Fruit fly (Drosophila melanogaster) whole organism, embryonic: Measurements from ENCODE around the gene SLC5A11.
A peak's percentile ranks its signal among the peaks of the same experiment; 100 is the strongest.

ENCODE experiments used
- Abd-B ChIP-seq: fragments of 200-800 bp; sonication (Bioruptor generic); optimal IDR thresholded peaks from 2 replicates; lab custom pipeline; 2018; ENCODE audit warnings: missing biosample characterization, mild to moderate bottlenecking, missing genetic modification characterization, moderate library complexity
- Awh ChIP-seq: fragments of 200-800 bp; sonication (Bioruptor generic); IDR thresholded peaks from 2 replicates; pipeline ENCODE4, ENCODE4 v1.3.6; 2022; ENCODE audit warnings: missing biosample characterization, missing genetic modification characterization
- B-H1 ChIP-seq: fragments of 200-800 bp; sonication (Bioruptor generic); IDR thresholded peaks from 3 replicates; pipeline ENCODE4 v1.3.6; 2022; ENCODE audit warnings: missing biosample characterization, missing genetic modification characterization
- Bdp1 ChIP-seq: fragments of 200-800 bp; sonication (Bioruptor generic); optimal IDR thresholded peaks from 3 replicates; lab custom pipeline; 2016; ENCODE audit warnings: missing biosample characterization, missing genetic modification characterization
- CG1024 ChIP-seq: fragments of 200-800 bp; sonication (Bioruptor generic); IDR thresholded peaks from 2 replicates; pipeline ENCODE4 v1.3.6; 2022; ENCODE audit warnings: missing biosample characterization, missing genetic modification characterization
- CG13894 ChIP-seq: fragments of 200-800 bp; sonication (Bioruptor generic); optimal IDR thresholded peaks from 3 replicates; lab custom pipeline; 2018; ENCODE audit warnings: missing biosample characterization, mild to moderate bottlenecking, missing genetic modification characterization, moderate library complexity
- CG14050 ChIP-seq: fragments of 200-800 bp; sonication (Bioruptor generic); IDR thresholded peaks from 3 replicates; pipeline ENCODE4 v1.3.6; 2022; ENCODE audit warnings: missing biosample characterization, missing genetic modification characterization
- CG14860 ChIP-seq: fragments of 200-800 bp; sonication (Bioruptor generic); IDR thresholded peaks from 3 replicates; pipeline ENCODE4 v1.3.6; 2022; ENCODE audit warnings: missing biosample characterization, missing genetic modification characterization; ENCODE audit not compliant: partially characterized antibody
- CG15696 ChIP-seq: fragments of 200-800 bp; sonication (Bioruptor generic); optimal IDR thresholded peaks from 2 replicates; lab custom pipeline; 2019; ENCODE audit warnings: missing biosample characterization, mild to moderate bottlenecking, missing genetic modification characterization, moderate library complexity
- CG1602 ChIP-seq: fragments of 200-800 bp; sonication (Bioruptor generic); optimal IDR thresholded peaks from 3 replicates; lab custom pipeline; 2016; ENCODE audit warnings: missing biosample characterization, missing genetic modification characterization
- CG18599 ChIP-seq: fragments of 200-800 bp; sonication (Bioruptor generic); optimal IDR thresholded peaks from 3 replicates; lab custom pipeline; 2017; ENCODE audit warnings: missing biosample characterization, missing genetic modification characterization, mild to moderate bottlenecking, moderate library complexity, missing genetic modification reagents
- CG18619 ChIP-seq: fragments of 200-800 bp; sonication (Bioruptor generic); optimal IDR thresholded peaks from 3 replicates; lab custom pipeline; 2017; ENCODE audit warnings: missing biosample characterization, mild to moderate bottlenecking, missing genetic modification characterization
- CG2875 ChIP-seq: fragments of 200-800 bp; sonication (Bioruptor generic); optimal IDR thresholded peaks from 2 replicates; lab custom pipeline; 2017; ENCODE audit warnings: missing biosample characterization, mild to moderate bottlenecking, missing genetic modification characterization, missing genetic modification reagents
- CG31388 ChIP-seq: fragments of 200-800 bp; sonication (Bioruptor generic); optimal IDR thresholded peaks from 2 replicates; lab custom pipeline; 2016; ENCODE audit warnings: missing biosample characterization, missing genetic modification characterization
- CG3281 ChIP-seq: fragments of 200-800 bp; sonication (Bioruptor generic); optimal IDR thresholded peaks from 3 replicates; lab custom pipeline; 2017; ENCODE audit warnings: missing biosample characterization, mild to moderate bottlenecking, missing genetic modification characterization
- CG34376 ChIP-seq: fragments of 200-800 bp; sonication (Bioruptor generic); optimal IDR thresholded peaks from 2 replicates; lab custom pipeline; 2018; ENCODE audit warnings: missing biosample characterization, mild to moderate bottlenecking, missing genetic modification characterization
- CG3838 ChIP-seq: fragments of 200-800 bp; sonication (Bioruptor generic); optimal IDR thresholded peaks from 3 replicates; lab custom pipeline; 2016; ENCODE audit warnings: missing biosample characterization, missing genetic modification characterization
- CG5953 ChIP-seq: fragments of 200-800 bp; sonication (Bioruptor generic); IDR thresholded peaks from 2 replicates; pipeline ENCODE4 v1.3.6; 2022; ENCODE audit warnings: missing biosample characterization, missing genetic modification characterization
- CG7556 ChIP-seq: fragments of 200-800 bp; sonication (Bioruptor generic); optimal IDR thresholded peaks from 2 replicates; lab custom pipeline; 2017; ENCODE audit warnings: missing biosample characterization, mild to moderate bottlenecking, missing genetic modification characterization
- CG9609 ChIP-seq: fragments of 200-800 bp; sonication (Bioruptor generic); optimal IDR thresholded peaks from 3 replicates; lab custom pipeline; 2016; ENCODE audit warnings: missing biosample characterization, missing genetic modification characterization
- CrebB ChIP-seq: fragments of 200-800 bp; sonication (Bioruptor generic); optimal IDR thresholded peaks from 3 replicates; lab custom pipeline; 2018; ENCODE audit warnings: missing biosample characterization, mild to moderate bottlenecking, missing genetic modification characterization
- Dad ChIP-seq: fragments of 200-800 bp; sonication (Bioruptor generic); optimal IDR thresholded peaks from 3 replicates; lab custom pipeline; 2016; ENCODE audit warnings: missing biosample characterization, missing genetic modification characterization
- Dbx ChIP-seq: fragments of 200-800 bp; sonication (Bioruptor generic); IDR thresholded peaks from 3 replicates; pipeline ENCODE4 v1.3.6; 2022; ENCODE audit warnings: missing biosample characterization, missing genetic modification characterization
- Fer1 ChIP-seq: fragments of 200-800 bp; sonication (Bioruptor generic); optimal IDR thresholded peaks from 2 replicates; lab custom pipeline; 2017; ENCODE audit warnings: missing biosample characterization, mild to moderate bottlenecking, missing genetic modification characterization
- GATAe ChIP-seq: fragments of 200-800 bp; sonication (Bioruptor generic); conservative IDR thresholded peaks from 2 replicates; pipeline ENCODE4 v1.3.6; 2022; ENCODE audit warnings: missing biosample characterization, missing genetic modification characterization
- Gsc ChIP-seq: fragments of 200-800 bp; sonication (Bioruptor generic); IDR thresholded peaks from 2 replicates; pipeline ENCODE4 v1.3.6; 2022; ENCODE audit warnings: missing biosample characterization, missing genetic modification characterization
- Hsf ChIP-seq: fragments of 200-800 bp; sonication (Bioruptor generic); optimal IDR thresholded peaks from 3 replicates; lab custom pipeline; 2016; ENCODE audit warnings: missing biosample characterization, missing genetic modification characterization
- MTF-1 ChIP-seq: fragments of 200-800 bp; sonication (Bioruptor generic); optimal IDR thresholded peaks from 2 replicates; lab custom pipeline; 2018; ENCODE audit warnings: missing biosample characterization, mild to moderate bottlenecking, missing genetic modification characterization, borderline replicate concordance
- Optix ChIP-seq: fragments of 200-800 bp; sonication (Bioruptor generic); IDR thresholded peaks from 3 replicates; pipeline ENCODE4 v1.3.6; 2022; ENCODE audit warnings: missing biosample characterization, missing genetic modification characterization
- Sox102F ChIP-seq: fragments of 200-800 bp; sonication (Bioruptor generic); optimal IDR thresholded peaks from 2 replicates; lab custom pipeline; 2018; ENCODE audit warnings: missing biosample characterization, mild to moderate bottlenecking, missing genetic modification characterization, moderate library complexity
- Spps ChIP-seq: fragments of 200-800 bp; sonication (Bioruptor generic); optimal IDR thresholded peaks from 2 replicates; lab custom pipeline; 2018; ENCODE audit warnings: missing biosample characterization, mild to moderate bottlenecking, missing genetic modification characterization
- Vsx1 ChIP-seq: fragments of 200-800 bp; sonication (Bioruptor generic); optimal IDR thresholded peaks from 2 replicates; lab custom pipeline; 2017; ENCODE audit warnings: missing biosample characterization, mild to moderate bottlenecking, missing genetic modification characterization, missing genetic modification reagents
- az2 ChIP-seq: fragments of 200-800 bp; sonication (Bioruptor generic); optimal IDR thresholded peaks from 3 replicates; lab custom pipeline; 2016; ENCODE audit warnings: missing biosample characterization, missing genetic modification characterization
- bigmax ChIP-seq: fragments of 200-800 bp; sonication (Bioruptor generic); optimal IDR thresholded peaks from 2 replicates; lab custom pipeline; 2018; ENCODE audit warnings: missing biosample characterization, mild to moderate bottlenecking, missing genetic modification characterization
- bsh ChIP-seq, 2 experiments: fragments of 200-800 bp; sonication (Bioruptor generic); optimal IDR thresholded peaks; 2 replicates each; lab custom pipeline; 2017 to 2018; ENCODE audit warnings: mild to moderate bottlenecking in 2 of 2, missing biosample characterization in 2 of 2, missing genetic modification characterization in 2 of 2, moderate library complexity in 1 of 2
- croc ChIP-seq: fragments of 200-800 bp; sonication (Bioruptor generic); conservative IDR thresholded peaks from 3 replicates; pipeline ENCODE4 v1.3.6; 2022; ENCODE audit warnings: missing biosample characterization, missing genetic modification characterization
- grau ChIP-seq: fragments of 200-800 bp; optimal IDR thresholded peaks from 3 replicates; lab custom pipeline; 2019; ENCODE audit warnings: missing biosample characterization, mild to moderate bottlenecking, missing genetic modification characterization, moderate library complexity
- jing ChIP-seq: fragments of 200-800 bp; sonication (Bioruptor generic); optimal IDR thresholded peaks from 2 replicates; lab custom pipeline; 2018; ENCODE audit warnings: missing biosample characterization, mild to moderate bottlenecking, missing genetic modification characterization
- kni ChIP-seq: fragments of 200-800 bp; sonication (Bioruptor generic); optimal IDR thresholded peaks from 3 replicates; lab custom pipeline; 2017; ENCODE audit warnings: mild to moderate bottlenecking, missing biosample characterization, missing genetic modification reagents, missing genetic modification characterization
- lab ChIP-seq: fragments of 200-800 bp; sonication (Bioruptor generic); optimal IDR thresholded peaks from 3 replicates; lab custom pipeline; 2017; ENCODE audit warnings: missing biosample characterization, missing genetic modification characterization, mild to moderate bottlenecking, moderate library complexity, missing genetic modification reagents
- lbe ChIP-seq: fragments of 200-800 bp; sonication (Bioruptor generic); optimal IDR thresholded peaks from 2 replicates; lab custom pipeline; 2016; ENCODE audit warnings: missing biosample characterization, mild to moderate bottlenecking, missing genetic modification characterization
- lilli ChIP-seq: fragments of 200-800 bp; sonication (Bioruptor generic); optimal IDR thresholded peaks from 3 replicates; lab custom pipeline; 2016; ENCODE audit warnings: missing biosample characterization, missing genetic modification characterization
- org-1 ChIP-seq: fragments of 200-800 bp; sonication (Bioruptor generic); optimal IDR thresholded peaks from 2 replicates; lab custom pipeline; 2017; ENCODE audit warnings: missing biosample characterization, missing genetic modification characterization
- pan ChIP-seq, 4 experiments: fragments of >200 bp in 3 of 4; fragments of 200-800 bp in 1 of 4; sonication (Bioruptor generic) in 1 of 4; optimal IDR thresholded peaks in 3 of 4; IDR thresholded peaks in 1 of 4; 2 replicates each; pipeline versions ENCODE4 v1.3.6 to Lab custom; 2017 to 2022; ENCODE audit warnings: missing biosample characterization in 2 of 4, missing genetic modification characterization in 2 of 4, mixed read lengths in 1 of 4
- sqz ChIP-seq: fragments of 200-800 bp; sonication (Bioruptor generic); optimal IDR thresholded peaks from 3 replicates; lab custom pipeline; 2018; ENCODE audit warnings: missing biosample characterization, mild to moderate bottlenecking, missing genetic modification characterization
- ttk ChIP-seq: fragments of 200-800 bp; sonication (Bioruptor generic); IDR thresholded peaks from 2 replicates; pipeline ENCODE4 v2.1.2; 2022; ENCODE audit warnings: missing biosample characterization, missing genetic modification characterization
- vvl ChIP-seq: fragments of 200-800 bp; sonication (Bioruptor generic); IDR thresholded peaks from 2 replicates; pipeline ENCODE4 v1.3.6; 2022; ENCODE audit warnings: missing biosample characterization, missing genetic modification characterization
- wek ChIP-seq: fragments of 200-800 bp; sonication (Bioruptor generic); optimal IDR thresholded peaks from 3 replicates; lab custom pipeline; 2018; ENCODE audit warnings: missing biosample characterization, mild to moderate bottlenecking, missing genetic modification characterization, moderate library complexity
- zen ChIP-seq: fragments of 200-800 bp; sonication (Bioruptor generic); optimal IDR thresholded peaks from 3 replicates; lab custom pipeline; 2018; ENCODE audit warnings: missing biosample characterization, mild to moderate bottlenecking, missing genetic modification characterization, moderate library complexity
- zen2 ChIP-seq: fragments of 200-800 bp; sonication (Bioruptor generic); IDR thresholded peaks from 3 replicates; pipeline ENCODE4 v1.3.6; 2022; ENCODE audit warnings: missing biosample characterization, missing genetic modification characterization; ENCODE audit not compliant: partially characterized antibody

SLC5A11 gene

dm6 chr2L:8239712-8240245 is 34.8 kb upstream of the SLC5A11 start, which contains the start of gene Pvr (continued):
- TF ChIP-seq CG14050 (GFP tag; lab: Robert Waterston, UW) (no peak), CG18619 (GFP tag; lab: Kevin White, UChicago) (no peak), CG34376 (GFP tag; lab: Kevin White, UChicago) (peak; percentile 2), pan (optimal IDR thresholded peaks at IDR 0.05; lab: Kevin White, UChicago) (no peak), pan (GFP tag; optimal IDR thresholded peaks at IDR 0.05 in 1 of 2, IDR thresholded peaks at IDR 0.05 in 1 of 2) (no peak), Awh (GFP tag; lab: Robert Waterston, UW) (no peak), CG3838 (GFP tag; lab: Kevin White, UChicago) (no peak), Vsx1 (no peak), CG7556 (no peak), Abd-B (GFP tag; lab: Kevin White, UChicago) (peak; percentile 10), lilli (peak; percentile 24), lab (GFP tag; lab: Kevin White, UChicago) (no peak), zen2 (GFP tag; lab: Robert Waterston, UW) (peak; percentile 95), CG18599 (no peak), CG13894 (tag; lab: Kevin White, UChicago) (no peak), CG31388 (GFP tag; lab: Kevin White, UChicago) (no peak), bsh (GFP tag; optimal IDR thresholded peaks at IDR 0.05; lab: Kevin White, UChicago) (no peak), CG1024 (no peak), Dad (GFP tag; lab: Kevin White, UChicago) (peak; percentile 23), Bdp1 (no peak), sqz (GFP tag; lab: Kevin White, UChicago) (no peak), jing (GFP tag; lab: Kevin White, UChicago) (no peak), CG9609 (no peak), CrebB (tag; lab: Kevin White, UChicago) (no peak), az2 (GFP tag; lab: Kevin White, UChicago) (no peak), B-H1 (GFP tag; lab: Robert Waterston, UW) (no peak), CG14860 (GFP tag; lab: Robert Waterston, UW) (peak; percentile 94), ttk (GFP tag; lab: Robert Waterston, UW) (no peak), CG2875 (no peak), vvl (GFP tag; lab: Robert Waterston, UW) (peak; percentile 31; the same call in 1 of the 2 replicates), Hsf (GFP tag; lab: Kevin White, UChicago) (no peak), MTF-1 (GFP tag; lab: Kevin White, UChicago) (peak; percentile 28), Dbx (peak; percentile 22; the same call in 1 of the 3 replicates), croc (GFP tag; lab: Robert Waterston, UW) (no peak), Gsc (GFP tag; lab: Robert Waterston, UW) (no peak), Spps (tag; lab: Kevin White, UChicago) (no peak), grau (tag; lab: Kevin White, UChicago) (no peak), lbe (GFP tag; lab: Kevin White, UChicago) (peak; percentile 32)

dm6 chr2L:8239032-8239650 is 34.2 kb upstream of the SLC5A11 start:
- TF ChIP-seq Fer1 (GFP tag; lab: Kevin White, UChicago): no peak
- no peak for TF ChIP-seq bigmax (GFP tag; lab: Kevin White, UChicago)
- TF ChIP-seq kni (GFP tag; lab: Kevin White, UChicago): peak; percentile 20
- TF ChIP-seq CG15696 (tag; lab: Kevin White, UChicago): no peak
- TF ChIP-seq CG3281 (GFP tag; lab: Kevin White, UChicago): peak; percentile 5
- no peak for TF ChIP-seq CG1602 (GFP tag; lab: Kevin White, UChicago)
- no peak for TF ChIP-seq org-1
- TF ChIP-seq B-H1 (GFP tag; lab: Robert Waterston, UW): no peak
- no peak for TF ChIP-seq Sox102F (GFP tag; lab: Kevin White, UChicago)
- TF ChIP-seq GATAe (GFP tag; lab: Robert Waterston, UW): peak; percentile 75; the same call in 1 of the 2 replicates
- no peak for TF ChIP-seq Optix (GFP tag; lab: Robert Waterston, UW)
- no peak for TF ChIP-seq wek
- TF ChIP-seq zen: no peak
- TF ChIP-seq CG5953: no peak
